Fruit fly (Drosophila melanogaster) whole organism, pupa: ENCODE measurements around the gene CG3091.

ENCODE experiments used
- CG13204 ChIP-seq: fragments of 200-800 bp; sonication (Bioruptor generic); optimal IDR thresholded peaks from 2 replicates; lab custom pipeline; 2018; ENCODE audit warnings: missing biosample characterization, mild to moderate bottlenecking, missing genetic modification characterization, moderate library complexity
- CG14655 ChIP-seq: fragments of 200-800 bp; sonication (Bioruptor generic); optimal IDR thresholded peaks from 3 replicates; lab custom pipeline; 2017; ENCODE audit warnings: mild to moderate bottlenecking, missing biosample characterization, missing genetic modification reagents, missing genetic modification characterization
- CG17806 ChIP-seq: fragments of 200-800 bp; sonication (Bioruptor generic); optimal IDR thresholded peaks from 2 replicates; lab custom pipeline; 2018; ENCODE audit warnings: missing biosample characterization, mild to moderate bottlenecking, missing genetic modification characterization, moderate library complexity
- CG4496 ChIP-seq: fragments of 200-800 bp; sonication (Bioruptor generic); IDR thresholded peaks from 3 replicates; pipeline ENCODE4 v1.3.6; 2022; ENCODE audit warnings: missing biosample characterization, missing genetic modification characterization
- CG9948 ChIP-seq: fragments of 200-800 bp; sonication (Bioruptor generic); optimal IDR thresholded peaks from 2 replicates; lab custom pipeline; 2018; ENCODE audit warnings: missing biosample characterization, mild to moderate bottlenecking, missing genetic modification characterization, moderate library complexity
- D1 ChIP-seq: fragments of 200-800 bp; sonication (Bioruptor generic); optimal IDR thresholded peaks from 2 replicates; lab custom pipeline; 2018; ENCODE audit warnings: missing biosample characterization, mild to moderate bottlenecking, missing genetic modification characterization, moderate library complexity
- Pif1B ChIP-seq: fragments of 200-800 bp; sonication (Bioruptor generic); optimal IDR thresholded peaks from 3 replicates; lab custom pipeline; 2016; ENCODE audit warnings: missing biosample characterization, missing genetic modification characterization
- gl ChIP-seq: fragments of 200-800 bp; sonication (Bioruptor generic); optimal IDR thresholded peaks from 2 replicates; lab custom pipeline; 2018; ENCODE audit warnings: missing biosample characterization, mild to moderate bottlenecking, missing genetic modification characterization
- rn ChIP-seq: fragments of 200-800 bp; sonication (Bioruptor generic); IDR thresholded peaks from 2 replicates; pipeline ENCODE4 v1.3.6; 2022; ENCODE audit warnings: missing biosample characterization, missing genetic modification characterization

DNA sequence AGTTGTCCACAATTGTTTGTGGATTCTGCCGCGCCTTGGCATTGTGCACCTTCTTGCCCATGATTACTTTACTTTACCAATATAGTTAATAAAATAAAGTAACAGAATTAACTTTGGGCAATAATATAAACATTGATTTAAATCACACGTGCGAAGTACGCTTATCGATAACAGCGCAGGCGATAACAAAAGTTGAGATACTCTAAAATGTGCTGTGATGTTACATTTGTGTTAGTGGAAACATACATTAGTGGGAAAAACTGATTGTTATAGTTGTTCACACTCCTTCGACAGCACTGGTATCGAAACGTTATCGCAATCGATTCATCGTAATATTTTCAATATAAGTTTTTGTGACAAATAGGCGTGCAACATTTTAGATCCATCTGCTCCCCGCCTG lies 12.2 kb downstream of the CG3091 start, which contains the start of gene kz:
- TF ChIP-seq CG13204 (GFP tag; lab: Kevin White, UChicago) (no peak), CG4496 (GFP tag; lab: Robert Waterston, UW) (no peak), Pif1B (GFP tag; lab: Kevin White, UChicago) (no peak), CG9948 (tag; lab: Kevin White, UChicago) (no peak), rn (GFP tag; lab: Robert Waterston, UW) (no peak), D1 (no peak), gl (tag; lab: Kevin White, UChicago) (no peak), CG17806 (tag; lab: Kevin White, UChicago) (no peak), CG14655 (GFP tag; lab: Kevin White, UChicago) (no peak)
